Fruit fly (Drosophila melanogaster) whole organism, embryonic: ENCODE data around the gene Nep4.

Source experiments
- Aef1 ChIP-seq: fragments of 200-800 bp; sonication (Bioruptor generic); IDR thresholded peaks from 3 replicates; pipeline ENCODE4 v1.3.6; 2022; ENCODE audit warnings: missing biosample characterization, missing genetic modification characterization
- Asciz ChIP-seq: fragments of 200-800 bp; sonication (Bioruptor generic); optimal IDR thresholded peaks from 2 replicates; lab custom pipeline; 2017; ENCODE audit warnings: missing biosample characterization, mild to moderate bottlenecking, missing genetic modification characterization, missing genetic modification reagents
- BEAF-32 ChIP-seq: fragments of 200-800 bp; sonication (Bioruptor generic); optimal IDR thresholded peaks from 3 replicates; lab custom pipeline; 2017; ENCODE audit warnings: missing biosample characterization, missing genetic modification characterization, mild to moderate bottlenecking, moderate library complexity, missing genetic modification reagents
- CG10267 ChIP-seq: fragments of 200-800 bp; sonication (Bioruptor generic); optimal IDR thresholded peaks from 2 replicates; lab custom pipeline; 2018; ENCODE audit warnings: missing biosample characterization, mild to moderate bottlenecking, missing genetic modification characterization, moderate library complexity
- CG12391 ChIP-seq: fragments of 200-800 bp; sonication (Bioruptor generic); optimal IDR thresholded peaks from 3 replicates; lab custom pipeline; 2018; ENCODE audit warnings: missing biosample characterization, mild to moderate bottlenecking, missing genetic modification characterization, moderate library complexity
- CG12659 ChIP-seq: fragments of 200-800 bp; sonication (Bioruptor generic); optimal IDR thresholded peaks from 3 replicates; lab custom pipeline; 2017; ENCODE audit warnings: mild to moderate bottlenecking, missing biosample characterization, missing genetic modification reagents, missing genetic modification characterization
- CG12744 ChIP-seq: fragments of 200-800 bp; sonication (Bioruptor generic); optimal IDR thresholded peaks from 2 replicates; lab custom pipeline; 2016; ENCODE audit warnings: missing biosample characterization, missing genetic modification characterization
- CG13287 ChIP-seq: fragments of 200-800 bp; sonication (Bioruptor generic); IDR thresholded peaks from 2 replicates; pipeline ENCODE4 v1.3.6; 2022; ENCODE audit warnings: missing biosample characterization, missing genetic modification characterization; ENCODE audit not compliant: partially characterized antibody
- CG13296 ChIP-seq: fragments of 200-800 bp; sonication (Bioruptor generic); optimal IDR thresholded peaks from 3 replicates; lab custom pipeline; 2018; ENCODE audit warnings: missing biosample characterization, mild to moderate bottlenecking, missing genetic modification characterization
- CG14014 ChIP-seq: fragments of 200-800 bp; sonication (Bioruptor generic); IDR thresholded peaks from 2 replicates; pipeline ENCODE4 v1.3.6; 2022; ENCODE audit warnings: missing biosample characterization, missing genetic modification characterization
- CG14710 ChIP-seq: fragments of 200-800 bp; sonication (Bioruptor generic); optimal IDR thresholded peaks from 3 replicates; lab custom pipeline; 2019; ENCODE audit warnings: missing biosample characterization, mild to moderate bottlenecking, missing genetic modification characterization, moderate library complexity
- CG17385 ChIP-seq: fragments of 200-800 bp; sonication (Bioruptor generic); optimal IDR thresholded peaks from 3 replicates; lab custom pipeline; 2018; ENCODE audit warnings: missing biosample characterization, mild to moderate bottlenecking, missing genetic modification characterization
- CG17829 ChIP-seq: fragments of 200-800 bp; optimal IDR thresholded peaks from 2 replicates; lab custom pipeline; 2019; ENCODE audit warnings: missing biosample characterization, mild to moderate bottlenecking, missing genetic modification characterization, moderate library complexity
- CG2199 ChIP-seq: fragments of 200-800 bp; sonication (Bioruptor generic); IDR thresholded peaks from 3 replicates; pipeline ENCODE4 v1.3.6; 2022; ENCODE audit warnings: missing biosample characterization, missing genetic modification characterization
- CG3065 ChIP-seq: fragments of 200-800 bp; sonication (Bioruptor generic); optimal IDR thresholded peaks from 2 replicates; lab custom pipeline; 2016; ENCODE audit warnings: missing biosample characterization, missing genetic modification characterization
- CG31365 ChIP-seq: fragments of 200-800 bp; sonication (Bioruptor generic); optimal IDR thresholded peaks from 2 replicates; lab custom pipeline; 2018; ENCODE audit warnings: missing biosample characterization, mild to moderate bottlenecking, missing genetic modification characterization
- CG33213 ChIP-seq: fragments of 200-800 bp; sonication (Bioruptor generic); optimal IDR thresholded peaks from 3 replicates; lab custom pipeline; 2016; ENCODE audit warnings: missing biosample characterization, missing genetic modification characterization
- CG42726 ChIP-seq: fragments of 200-800 bp; sonication (Bioruptor generic); IDR thresholded peaks from 2 replicates; pipeline ENCODE4 v1.3.6; 2022; ENCODE audit warnings: missing biosample characterization, missing genetic modification characterization; ENCODE audit not compliant: partially characterized antibody
- CG4730 ChIP-seq: fragments of 200-800 bp; sonication (Bioruptor generic); IDR thresholded peaks from 2 replicates; pipeline ENCODE4 v1.3.6; 2022; ENCODE audit warnings: missing biosample characterization, missing genetic modification characterization
- CG8944 ChIP-seq: fragments of 200-800 bp; sonication (Bioruptor generic); optimal IDR thresholded peaks from 3 replicates; lab custom pipeline; 2016; ENCODE audit warnings: missing biosample characterization, missing genetic modification characterization
- CG9437 ChIP-seq: fragments of 200-800 bp; sonication (Bioruptor generic); optimal IDR thresholded peaks from 2 replicates; lab custom pipeline; 2018; ENCODE audit warnings: missing biosample characterization, mild to moderate bottlenecking, missing genetic modification characterization
- Chrac-16 ChIP-seq: fragments of 200-800 bp; sonication (Bioruptor generic); optimal IDR thresholded peaks from 3 replicates; lab custom pipeline; 2016; ENCODE audit warnings: missing biosample characterization, missing genetic modification characterization
- D ChIP-seq, 2 experiments: fragments of 200-800 bp in 1 of 2; fragments of >200 bp in 1 of 2; sonication (Bioruptor generic) in 1 of 2; optimal IDR thresholded peaks; 2 replicates in 1 of 2; 3 replicates in 1 of 2; lab custom pipeline; 2017; ENCODE audit warnings: mild to moderate bottlenecking in 1 of 2, missing biosample characterization in 1 of 2, missing genetic modification characterization in 1 of 2, missing genetic modification reagents in 1 of 2
- D19A ChIP-seq: fragments of 200-800 bp; optimal IDR thresholded peaks from 3 replicates; lab custom pipeline; 2019; ENCODE audit warnings: missing biosample characterization, mild to moderate bottlenecking, missing genetic modification characterization, moderate library complexity
- Dek ChIP-seq: fragments of 200-800 bp; sonication (Bioruptor generic); optimal IDR thresholded peaks from 3 replicates; lab custom pipeline; 2019; ENCODE audit warnings: missing biosample characterization, mild to moderate bottlenecking, missing genetic modification characterization, moderate library complexity
- HLH3B ChIP-seq: fragments of 200-800 bp; sonication (Bioruptor generic); IDR thresholded peaks from 2 replicates; pipeline ENCODE4 v1.3.6; 2022; ENCODE audit warnings: missing biosample characterization, missing genetic modification characterization
- Hmr ChIP-seq: fragments of 200-800 bp; sonication (Bioruptor generic); optimal IDR thresholded peaks from 3 replicates; lab custom pipeline; 2017; ENCODE audit warnings: mild to moderate bottlenecking, missing biosample characterization, missing genetic modification reagents, missing genetic modification characterization
- MBD-R2 ChIP-seq: fragments of 200-800 bp; sonication (Bioruptor generic); IDR thresholded peaks from 2 replicates; pipeline ENCODE4 v1.3.6; 2022; ENCODE audit warnings: missing biosample characterization, missing genetic modification characterization
- Myb ChIP-seq: fragments of 200-800 bp; sonication (Bioruptor generic); optimal IDR thresholded peaks from 2 replicates; lab custom pipeline; 2016; ENCODE audit warnings: missing biosample characterization, missing genetic modification characterization
- NC2α ChIP-seq: fragments of 200-800 bp; sonication (Bioruptor generic); optimal IDR thresholded peaks from 2 replicates; lab custom pipeline; 2016; ENCODE audit warnings: missing biosample characterization, missing genetic modification characterization
- Opbp ChIP-seq: fragments of 200-800 bp; sonication (Bioruptor generic); IDR thresholded peaks from 3 replicates; pipeline ENCODE4 v1.3.6; 2022; ENCODE audit warnings: missing biosample characterization, missing genetic modification characterization; ENCODE audit not compliant: partially characterized antibody
- Vsx1 ChIP-seq: fragments of 200-800 bp; sonication (Bioruptor generic); optimal IDR thresholded peaks from 2 replicates; lab custom pipeline; 2017; ENCODE audit warnings: missing biosample characterization, mild to moderate bottlenecking, missing genetic modification characterization, missing genetic modification reagents
- YL-1 ChIP-seq: fragments of 200-800 bp; sonication (Bioruptor generic); optimal IDR thresholded peaks from 3 replicates; lab custom pipeline; 2017; ENCODE audit warnings: missing biosample characterization, mild to moderate bottlenecking, missing genetic modification characterization
- crol ChIP-seq: fragments of 200-800 bp; sonication (Bioruptor generic); IDR thresholded peaks from 2 replicates; pipeline ENCODE4 v1.3.6; 2022; ENCODE audit warnings: missing biosample characterization, missing genetic modification characterization
- da ChIP-seq: fragments of 200-800 bp; sonication (Bioruptor generic); optimal IDR thresholded peaks from 2 replicates; lab custom pipeline; 2016; ENCODE audit warnings: missing biosample characterization, missing genetic modification characterization
- dimm ChIP-seq: fragments of 200-800 bp; sonication (Bioruptor generic); IDR thresholded peaks from 2 replicates; pipeline ENCODE4 v1.3.6; 2022; ENCODE audit warnings: missing biosample characterization, missing genetic modification characterization
- exex ChIP-seq: fragments of 200-800 bp; sonication (Bioruptor generic); optimal IDR thresholded peaks from 4 replicates; lab custom pipeline; 2018; ENCODE audit warnings: missing biosample characterization, mild to moderate bottlenecking, missing genetic modification characterization, moderate library complexity
- gfzf ChIP-seq: fragments of 200-800 bp; sonication (Bioruptor generic); optimal IDR thresholded peaks from 2 replicates; lab custom pipeline; 2016; ENCODE audit warnings: missing biosample characterization, mild to moderate bottlenecking, missing genetic modification characterization, moderate library complexity
- jumu ChIP-seq: fragments of 200-800 bp; sonication (Bioruptor generic); optimal IDR thresholded peaks from 3 replicates; lab custom pipeline; 2016; ENCODE audit warnings: missing biosample characterization, missing genetic modification characterization
- phol ChIP-seq: fragments of 200-800 bp; sonication (Bioruptor generic); optimal IDR thresholded peaks from 3 replicates; lab custom pipeline; 2018; ENCODE audit warnings: missing biosample characterization, mild to moderate bottlenecking, missing genetic modification characterization, moderate library complexity
- pzg ChIP-seq: fragments of 200-800 bp; sonication (Bioruptor generic); optimal IDR thresholded peaks from 3 replicates; lab custom pipeline; 2018; ENCODE audit warnings: missing biosample characterization, mild to moderate bottlenecking, missing genetic modification characterization, moderate library complexity
- row ChIP-seq: fragments of 200-800 bp; sonication (Bioruptor generic); IDR thresholded peaks from 3 replicates; pipeline ENCODE4 v1.3.6; 2022; ENCODE audit warnings: missing biosample characterization, missing genetic modification characterization
- sim ChIP-seq: fragments of 200-800 bp; sonication (Bioruptor generic); IDR thresholded peaks from 2 replicates; pipeline ENCODE4 v1.3.6; 2022; ENCODE audit warnings: missing biosample characterization, missing genetic modification characterization
- sima ChIP-seq: fragments of 200-800 bp; sonication (Bioruptor generic); optimal IDR thresholded peaks from 2 replicates; lab custom pipeline; 2016; ENCODE audit warnings: missing biosample characterization, missing genetic modification characterization
- tgo ChIP-seq: fragments of 200-800 bp; sonication (Bioruptor generic); IDR thresholded peaks from 3 replicates; pipeline ENCODE4 v1.3.6; 2022; ENCODE audit warnings: missing biosample characterization, missing genetic modification characterization
- tll ChIP-seq, 2 experiments: fragments of 200-800 bp in 1 of 2; fragments of >200 bp in 1 of 2; sonication (Bioruptor generic) in 1 of 2; optimal IDR thresholded peaks; 2 replicates each; lab custom pipeline; 2017 to 2019; ENCODE audit warnings: missing biosample characterization in 2 of 2, missing genetic modification characterization in 2 of 2, mild to moderate bottlenecking in 1 of 2, moderate library complexity in 1 of 2
- trem ChIP-seq: fragments of 200-800 bp; optimal IDR thresholded peaks from 3 replicates; lab custom pipeline; 2019; ENCODE audit warnings: missing biosample characterization, mild to moderate bottlenecking, missing genetic modification characterization, moderate library complexity
- tup ChIP-seq: fragments of 200-800 bp; sonication (Bioruptor generic); optimal IDR thresholded peaks from 2 replicates; lab custom pipeline; 2016; ENCODE audit warnings: missing biosample characterization, mild to moderate bottlenecking, missing genetic modification characterization, moderate library complexity
- vfl ChIP-seq: fragments of 200-800 bp; sonication (Bioruptor generic); optimal IDR thresholded peaks from 2 replicates; lab custom pipeline; 2016; ENCODE audit warnings: missing biosample characterization, missing genetic modification characterization

Gene Nep4

DNA sequence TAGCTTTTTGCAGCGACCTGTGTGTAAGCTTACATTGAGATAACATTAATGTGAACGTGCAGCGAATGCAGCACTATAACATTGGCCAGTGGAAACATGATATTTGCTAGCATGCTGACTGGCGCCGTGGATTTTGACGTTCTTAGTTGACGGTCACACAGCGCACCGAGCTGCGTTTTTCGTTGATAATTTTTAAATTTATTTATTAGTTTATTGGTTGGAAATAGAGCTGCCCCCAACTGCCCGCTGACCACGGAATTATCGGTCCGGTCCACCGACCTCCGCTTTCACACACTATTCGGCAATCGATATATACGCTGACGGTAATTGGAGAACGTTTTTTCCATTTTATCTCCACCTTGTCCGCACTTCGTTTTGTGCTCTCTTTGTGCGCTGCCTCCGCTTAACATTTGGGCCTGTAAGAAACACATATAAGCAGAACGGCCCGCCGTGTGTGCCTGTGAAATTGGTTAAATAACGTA lies 37.9 kb downstream of the Nep4 start, which contains the start of gene H (continued):
- TF ChIP-seq BEAF-32 (GFP tag; lab: Kevin White, UChicago) (peak; percentile 45), Opbp (no peak), CG17385 (GFP tag; lab: Kevin White, UChicago) (no peak), CG31365 (tag; lab: Kevin White, UChicago) (no peak), phol (tag; lab: Kevin White, UChicago) (peak; percentile 29), CG3065 (GFP tag; lab: Kevin White, UChicago) (no peak), CG12659 (GFP tag; lab: Kevin White, UChicago) (peak; percentile 64), exex (no peak), crol (GFP tag; lab: Robert Waterston, UW) (no peak), pzg (GFP tag; lab: Kevin White, UChicago) (peak; percentile 87), sim (GFP tag; lab: Robert Waterston, UW) (no peak), D (optimal IDR thresholded peaks at IDR 0.05; lab: Kevin White, UChicago) (no peak), D (GFP tag; optimal IDR thresholded peaks at IDR 0.05; lab: Kevin White, UChicago) (no peak), Chrac-16 (GFP tag; lab: Kevin White, UChicago) (no peak), CG4730 (GFP tag; lab: Robert Waterston, UW) (no peak), Aef1 (GFP tag; lab: Robert Waterston, UW) (no peak), D19A (tag; lab: Kevin White, UChicago) (no peak), MBD-R2 (peak; percentile 69), CG13287 (GFP tag; lab: Robert Waterston, UW) (0 out of 2 replicates have a peak, but pooled peaks have one; percentile 20), CG10267 (tag; lab: Kevin White, UChicago) (peak; percentile 1), row (GFP tag; lab: Robert Waterston, UW) (peak; percentile 54; the same call in 2 of the 3 replicates), Vsx1 (no peak), CG8944 (GFP tag; lab: Kevin White, UChicago) (no peak), CG14014 (no peak), dimm (no peak), CG12744 (GFP tag; lab: Kevin White, UChicago) (no peak), Asciz (GFP tag; lab: Kevin White, UChicago) (no peak), CG2199 (GFP tag; lab: Robert Waterston, UW) (no peak), CG9437 (no peak), tup (GFP tag; lab: Kevin White, UChicago) (no peak), NC2α (no peak), CG13296 (no peak), Hmr (GFP tag; lab: Kevin White, UChicago) (no peak), tgo (GFP tag; lab: Robert Waterston, UW) (no peak), vfl (GFP tag; lab: Kevin White, UChicago) (no peak), Dek (tag; lab: Kevin White, UChicago) (no peak), da (GFP tag; lab: Kevin White, UChicago) (no peak), sima (GFP tag; lab: Kevin White, UChicago) (no peak), HLH3B (GFP tag; lab: Robert Waterston, UW) (no peak), CG42726 (GFP tag; lab: Robert Waterston, UW) (no peak), Myb (peak; percentile 83), CG33213 (GFP tag; lab: Kevin White, UChicago) (peak; percentile 51), tll (GFP tag; optimal IDR thresholded peaks at IDR 0.05; lab: Kevin White, UChicago) (no peak), gfzf (GFP tag; lab: Kevin White, UChicago) (peak; percentile 92), CG17829 (tag; lab: Kevin White, UChicago) (peak; percentile 22), jumu (GFP tag; lab: Kevin White, UChicago) (no peak), CG12391 (tag; lab: Kevin White, UChicago) (no peak), YL-1 (GFP tag; lab: Kevin White, UChicago) (peak; percentile 61), CG14710 (tag; lab: Kevin White, UChicago) (peak; percentile 36), trem (tag; lab: Kevin White, UChicago) (peak; percentile 45)
